Fruit fly (Drosophila melanogaster) whole organism, embryonic: ENCODE measurements around the gene CG7275.

Experiments used
- ATbp ChIP-seq: fragments of 200-800 bp; sonication (Bioruptor generic); optimal IDR thresholded peaks from 2 replicates; lab custom pipeline; 2017; ENCODE audit warnings: missing biosample characterization, mild to moderate bottlenecking, missing genetic modification characterization, missing genetic modification reagents
- CG10431 ChIP-seq: fragments of 200-800 bp; sonication (Bioruptor generic); optimal IDR thresholded peaks from 3 replicates; lab custom pipeline; 2018; ENCODE audit warnings: missing biosample characterization, mild to moderate bottlenecking, missing genetic modification characterization
- CG13287 ChIP-seq: fragments of 200-800 bp; sonication (Bioruptor generic); IDR thresholded peaks from 2 replicates; pipeline ENCODE4 v1.3.6; 2022; ENCODE audit warnings: missing biosample characterization, missing genetic modification characterization; ENCODE audit not compliant: partially characterized antibody
- CG14050 ChIP-seq: fragments of 200-800 bp; sonication (Bioruptor generic); IDR thresholded peaks from 3 replicates; pipeline ENCODE4 v1.3.6; 2022; ENCODE audit warnings: missing biosample characterization, missing genetic modification characterization
- CG14667 ChIP-seq: fragments of 200-800 bp; sonication (Bioruptor generic); IDR thresholded peaks from 2 replicates; pipeline ENCODE4 v1.3.6; 2022; ENCODE audit warnings: missing biosample characterization, missing genetic modification characterization
- CG15514 ChIP-seq: fragments of 200-800 bp; sonication (Bioruptor generic); optimal IDR thresholded peaks from 3 replicates; lab custom pipeline; 2017; ENCODE audit warnings: missing biosample characterization, missing genetic modification characterization, mild to moderate bottlenecking, moderate library complexity, missing genetic modification reagents
- CG1603 ChIP-seq: fragments of 200-800 bp; sonication (Bioruptor generic); optimal IDR thresholded peaks from 2 replicates; lab custom pipeline; 2019; ENCODE audit warnings: missing biosample characterization, mild to moderate bottlenecking, missing genetic modification characterization, moderate library complexity
- CG17361 ChIP-seq: fragments of 200-800 bp; sonication (Bioruptor generic); IDR thresholded peaks from 3 replicates; pipeline ENCODE4 v1.3.6; 2022; ENCODE audit warnings: missing biosample characterization, missing genetic modification characterization
- CG17829 ChIP-seq: fragments of 200-800 bp; optimal IDR thresholded peaks from 2 replicates; lab custom pipeline; 2019; ENCODE audit warnings: missing biosample characterization, mild to moderate bottlenecking, missing genetic modification characterization, moderate library complexity
- CG18011 ChIP-seq: fragments of 200-800 bp; sonication (Bioruptor generic); optimal IDR thresholded peaks from 2 replicates; lab custom pipeline; 2017; ENCODE audit warnings: missing biosample characterization, missing genetic modification characterization, mild to moderate bottlenecking, moderate library complexity, missing genotype
- CG2678 ChIP-seq: fragments of 200-800 bp; sonication (Bioruptor generic); optimal IDR thresholded peaks from 3 replicates; lab custom pipeline; 2019; ENCODE audit warnings: missing biosample characterization, mild to moderate bottlenecking, missing genetic modification characterization, moderate library complexity
- CG30431 ChIP-seq: fragments of 200-800 bp; sonication (Bioruptor generic); optimal IDR thresholded peaks from 2 replicates; lab custom pipeline; 2017; ENCODE audit warnings: missing biosample characterization, missing genetic modification characterization
- CG4707 ChIP-seq: fragments of 200-800 bp; sonication (Bioruptor generic); optimal IDR thresholded peaks from 2 replicates; lab custom pipeline; 2018; ENCODE audit warnings: missing biosample characterization, mild to moderate bottlenecking, missing genetic modification characterization, moderate library complexity
- CG6854 ChIP-seq: fragments of 200-800 bp; sonication (Bioruptor generic); optimal IDR thresholded peaks from 3 replicates; lab custom pipeline; 2017; ENCODE audit warnings: missing biosample characterization, mild to moderate bottlenecking, missing genetic modification characterization
- CG8290 ChIP-seq, 3 experiments: fragments of 200-800 bp; sonication (Bioruptor generic); optimal IDR thresholded peaks; 2 replicates each; lab custom pipeline; 2016 to 2019; ENCODE audit warnings: missing biosample characterization in 3 of 3, missing genetic modification characterization in 3 of 3, mild to moderate bottlenecking in 2 of 3, moderate library complexity in 1 of 3
- CG8924 ChIP-seq: fragments of 200-800 bp; optimal IDR thresholded peaks from 3 replicates; lab custom pipeline; 2019; ENCODE audit warnings: missing biosample characterization, mild to moderate bottlenecking, missing genetic modification characterization, moderate library complexity
- CG8944 ChIP-seq: fragments of 200-800 bp; sonication (Bioruptor generic); optimal IDR thresholded peaks from 3 replicates; lab custom pipeline; 2016; ENCODE audit warnings: missing biosample characterization, missing genetic modification characterization
- CG9215 ChIP-seq: fragments of 200-800 bp; sonication (Bioruptor generic); IDR thresholded peaks from 2 replicates; pipeline ENCODE4 v1.3.6; 2022; ENCODE audit warnings: missing biosample characterization, missing genetic modification characterization
- CG9817 ChIP-seq: fragments of 200-800 bp; sonication (Bioruptor generic); optimal IDR thresholded peaks from 2 replicates; lab custom pipeline; 2018; ENCODE audit warnings: missing biosample characterization, mild to moderate bottlenecking, missing genetic modification characterization, moderate library complexity
- Camta ChIP-seq: fragments of 200-800 bp; sonication (Bioruptor generic); optimal IDR thresholded peaks from 2 replicates; lab custom pipeline; 2016; ENCODE audit warnings: missing biosample characterization, missing genetic modification characterization
- Dek ChIP-seq: fragments of 200-800 bp; sonication (Bioruptor generic); optimal IDR thresholded peaks from 3 replicates; lab custom pipeline; 2019; ENCODE audit warnings: missing biosample characterization, mild to moderate bottlenecking, missing genetic modification characterization, moderate library complexity
- Doc2 ChIP-seq: fragments of 200-800 bp; sonication (Bioruptor generic); IDR thresholded peaks from 2 replicates; pipeline ENCODE4 v1.3.6; 2022; ENCODE audit warnings: missing biosample characterization, missing genetic modification characterization
- ERR ChIP-seq: fragments of 200-800 bp; sonication (Bioruptor generic); optimal IDR thresholded peaks from 2 replicates; lab custom pipeline; 2016; ENCODE audit warnings: missing biosample characterization, missing genetic modification characterization
- Fer3 ChIP-seq: fragments of 200-800 bp; sonication (Bioruptor generic); optimal IDR thresholded peaks from 2 replicates; lab custom pipeline; 2018; ENCODE audit warnings: missing biosample characterization, mild to moderate bottlenecking, missing genetic modification characterization, moderate library complexity
- H2.0 ChIP-seq: fragments of 200-800 bp; sonication (Bioruptor generic); IDR thresholded peaks from 2 replicates; pipeline ENCODE4 v1.3.6; 2022; ENCODE audit warnings: missing biosample characterization, missing genetic modification characterization
- Hmx ChIP-seq: fragments of 200-800 bp; sonication (Bioruptor generic); optimal IDR thresholded peaks from 2 replicates; lab custom pipeline; 2016; ENCODE audit warnings: missing biosample characterization, missing genetic modification characterization
- Hr51 ChIP-seq, 2 experiments: fragments of 200-800 bp; sonication (Bioruptor generic); optimal IDR thresholded peaks; 2 replicates in 1 of 2; 3 replicates in 1 of 2; lab custom pipeline; 2016 to 2018; ENCODE audit warnings: missing biosample characterization in 2 of 2, missing genetic modification characterization in 2 of 2, mild to moderate bottlenecking in 1 of 2, moderate library complexity in 1 of 2
- Lpt ChIP-seq: fragments of >200 bp; optimal IDR thresholded peaks from 2 replicates; lab custom pipeline; 2018; ENCODE audit warnings: missing biosample characterization, missing genetic modification characterization
- Pdp1 ChIP-seq, 2 experiments: fragments of 200-800 bp; sonication (Bioruptor generic); optimal IDR thresholded peaks; 3 replicates each; lab custom pipeline; 2016; ENCODE audit warnings: missing biosample characterization in 2 of 2, missing genetic modification characterization in 2 of 2, mild to moderate bottlenecking in 1 of 2, moderate library complexity in 1 of 2
- Poxn ChIP-seq: fragments of 200-800 bp; sonication (Bioruptor generic); IDR thresholded peaks from 2 replicates; pipeline ENCODE4 v1.3.6; 2022; ENCODE audit warnings: missing biosample characterization, missing genetic modification characterization
- Scr ChIP-seq: fragments of 200-800 bp; sonication (Bioruptor generic); IDR thresholded peaks from 2 replicates; pipeline ENCODE4 v1.3.6; 2022; ENCODE audit warnings: missing biosample characterization, missing genetic modification characterization; ENCODE audit not compliant: partially characterized antibody
- Trl ChIP-seq, 3 experiments: fragments of >200 bp in 2 of 3; fragments of 200-800 bp in 1 of 3; sonication (Bioruptor generic) in 1 of 3; optimal IDR thresholded peaks; 2 replicates in 1 of 3; 3 replicates in 2 of 3; lab custom pipeline; 2016 to 2017; ENCODE audit warnings: missing biosample characterization in 1 of 3, missing genetic modification characterization in 1 of 3
- ato ChIP-seq: fragments of 200-800 bp; sonication (Bioruptor generic); IDR thresholded peaks from 2 replicates; pipeline ENCODE4 v1.3.6; 2022; ENCODE audit warnings: missing biosample characterization, missing genetic modification characterization; ENCODE audit not compliant: partially characterized antibody
- cad ChIP-seq: fragments of >200 bp; optimal IDR thresholded peaks from 2 replicates; lab custom pipeline; 2017; ENCODE audit warnings: missing biosample characterization, missing genetic modification characterization
- fd64A ChIP-seq: fragments of 200-800 bp; sonication (Bioruptor generic); optimal IDR thresholded peaks from 3 replicates; lab custom pipeline; 2018; ENCODE audit warnings: missing biosample characterization, mild to moderate bottlenecking, missing genetic modification characterization
- lab ChIP-seq: fragments of 200-800 bp; sonication (Bioruptor generic); optimal IDR thresholded peaks from 3 replicates; lab custom pipeline; 2017; ENCODE audit warnings: missing biosample characterization, missing genetic modification characterization, mild to moderate bottlenecking, moderate library complexity, missing genetic modification reagents
- nau ChIP-seq: fragments of 200-800 bp; sonication (Bioruptor generic); optimal IDR thresholded peaks from 3 replicates; lab custom pipeline; 2017; ENCODE audit warnings: missing biosample characterization, mild to moderate bottlenecking, missing genetic modification characterization, missing genetic modification reagents
- nerfin-1 ChIP-seq: fragments of 200-800 bp; sonication (Bioruptor generic); optimal IDR thresholded peaks from 3 replicates; lab custom pipeline; 2019; ENCODE audit warnings: missing biosample characterization, mild to moderate bottlenecking, missing genetic modification characterization, moderate library complexity
- pho ChIP-seq: fragments of 200-800 bp; sonication (Bioruptor generic); optimal IDR thresholded peaks from 2 replicates; lab custom pipeline; 2016; ENCODE audit warnings: missing biosample characterization, missing genetic modification characterization
- ranshi ChIP-seq: fragments of 200-800 bp; sonication (Bioruptor generic); IDR thresholded peaks from 2 replicates; pipeline ENCODE4 v1.3.6; 2022; ENCODE audit warnings: missing biosample characterization, missing genetic modification characterization
- sc ChIP-seq, 3 experiments: fragments of >200 bp in 2 of 3; fragments of 200-800 bp in 1 of 3; sonication (Bioruptor generic) in 1 of 3; optimal IDR thresholded peaks; 2 replicates in 2 of 3; 3 replicates in 1 of 3; lab custom pipeline; 2017; ENCODE audit warnings: mild to moderate bottlenecking in 1 of 3, missing biosample characterization in 1 of 3, missing genetic modification characterization in 1 of 3, missing genetic modification reagents in 1 of 3
- schlank ChIP-seq: fragments of 200-800 bp; sonication (Bioruptor generic); optimal IDR thresholded peaks from 2 replicates; lab custom pipeline; 2018; ENCODE audit warnings: missing biosample characterization, mild to moderate bottlenecking, missing genetic modification characterization
- sd ChIP-seq: fragments of 200-800 bp; sonication (Bioruptor generic); optimal IDR thresholded peaks from 3 replicates; lab custom pipeline; 2018; ENCODE audit warnings: missing biosample characterization, mild to moderate bottlenecking, missing genetic modification characterization, moderate library complexity
- sqz ChIP-seq: fragments of 200-800 bp; sonication (Bioruptor generic); optimal IDR thresholded peaks from 3 replicates; lab custom pipeline; 2018; ENCODE audit warnings: missing biosample characterization, mild to moderate bottlenecking, missing genetic modification characterization
- tna ChIP-seq: fragments of 200-800 bp; sonication (Bioruptor generic); IDR thresholded peaks from 2 replicates; pipeline ENCODE4 v1.3.6; 2022; ENCODE audit warnings: missing biosample characterization, missing genetic modification characterization; ENCODE audit not compliant: partially characterized antibody
- tx ChIP-seq: fragments of 200-800 bp; sonication (Bioruptor generic); optimal IDR thresholded peaks from 2 replicates; lab custom pipeline; 2016; ENCODE audit warnings: missing biosample characterization, missing genetic modification characterization
- vvl ChIP-seq: fragments of 200-800 bp; sonication (Bioruptor generic); IDR thresholded peaks from 2 replicates; pipeline ENCODE4 v1.3.6; 2022; ENCODE audit warnings: missing biosample characterization, missing genetic modification characterization

Gene CG7275

DNA sequence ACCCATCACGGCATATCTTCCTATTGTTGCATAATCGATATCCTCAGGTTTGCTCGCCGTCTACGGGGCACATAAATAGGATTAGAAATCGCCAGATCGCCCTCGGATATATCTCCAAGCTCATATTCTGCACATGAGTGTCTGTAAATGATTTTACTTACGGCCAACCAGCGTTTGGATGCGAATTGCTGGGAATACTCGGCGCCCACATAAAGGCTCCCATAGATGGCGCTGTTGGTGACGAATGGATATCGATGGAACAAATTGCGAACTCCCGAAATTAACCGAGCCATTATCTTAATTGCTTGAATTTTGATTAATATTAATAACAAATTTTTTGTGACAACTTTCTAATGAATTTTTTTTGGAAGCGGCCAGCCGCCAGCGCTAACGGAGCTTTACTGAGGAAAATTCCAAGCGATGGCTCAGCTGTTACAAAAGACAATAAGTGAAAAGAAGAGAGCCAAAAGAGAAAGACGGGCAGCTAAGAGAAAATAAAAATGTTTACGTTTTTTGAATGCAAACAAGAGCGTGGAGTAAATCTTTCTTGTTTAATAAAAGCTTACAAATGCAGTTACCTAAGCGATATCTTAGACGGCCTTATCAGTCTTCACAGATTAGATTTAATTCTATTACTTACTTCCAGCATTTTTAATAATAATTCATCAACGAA, 4.0 kb upstream of the CG7275 start (continued):
- no peak for TF ChIP-seq H2.0
- TF ChIP-seq schlank (tag; lab: Kevin White, UChicago): no peak
- no peak for TF ChIP-seq CG1603 (tag; lab: Kevin White, UChicago)
- no peak for TF ChIP-seq CG14667 (GFP tag; lab: Robert Waterston, UW)
- TF ChIP-seq ATbp: peak; percentile 35
- no peak for TF ChIP-seq ranshi
- no peak for TF ChIP-seq CG17829 (tag; lab: Kevin White, UChicago)
- TF ChIP-seq CG8944 (GFP tag; lab: Kevin White, UChicago): no peak
- TF ChIP-seq pho (GFP tag; lab: Kevin White, UChicago): no peak
- TF ChIP-seq Lpt (GFP tag; lab: Kevin White, UChicago): no peak
- TF ChIP-seq ERR: no peak
- no peak for TF ChIP-seq Camta (GFP tag; lab: Kevin White, UChicago)
- no peak for TF ChIP-seq CG14050 (GFP tag; lab: Robert Waterston, UW)
- TF ChIP-seq CG4707 (GFP tag; lab: Kevin White, UChicago): peak; percentile 1
- no peak for TF ChIP-seq CG15514
- no peak for TF ChIP-seq cad (GFP tag; lab: Kevin White, UChicago)
- TF ChIP-seq Scr (GFP tag; lab: Robert Waterston, UW): no peak
- peak; percentile 20 for TF ChIP-seq CG2678 (tag; lab: Kevin White, UChicago)
- TF ChIP-seq Dek (tag; lab: Kevin White, UChicago): no peak
- TF ChIP-seq CG8290 (GFP tag; optimal IDR thresholded peaks at IDR 0.05; lab: Kevin White, UChicago): no peak
- no peak for TF ChIP-seq CG8290 (tag; optimal IDR thresholded peaks at IDR 0.05; lab: Kevin White, UChicago)
- 0 out of 2 replicates have a peak, but pooled peaks have one; percentile 0 for TF ChIP-seq vvl (GFP tag; lab: Robert Waterston, UW)
- TF ChIP-seq CG6854 (GFP tag; lab: Kevin White, UChicago): no peak
- TF ChIP-seq ato (GFP tag; lab: Robert Waterston, UW): 0 out of 2 replicates have a peak, but pooled peaks have one; percentile 35
- no peak for TF ChIP-seq sc (optimal IDR thresholded peaks at IDR 0.05; lab: Kevin White, UChicago)
- TF ChIP-seq sc (GFP tag; optimal IDR thresholded peaks at IDR 0.05; lab: Kevin White, UChicago): no peak
- no peak for TF ChIP-seq fd64A
- TF ChIP-seq Hmx: no peak
- no peak for TF ChIP-seq CG8924 (tag; lab: Kevin White, UChicago)
- TF ChIP-seq CG9215: no peak
- TF ChIP-seq CG10431 (GFP tag; lab: Kevin White, UChicago): peak; percentile 11
- TF ChIP-seq nerfin-1 (tag; lab: Kevin White, UChicago): peak; percentile 7
- no peak for TF ChIP-seq tx (GFP tag; lab: Kevin White, UChicago)
- TF ChIP-seq lab: peak; percentile 25
- TF ChIP-seq Hr51 (GFP tag; optimal IDR thresholded peaks at IDR 0.05; lab: Kevin White, UChicago): no peak
- TF ChIP-seq Pdp1 (GFP tag; optimal IDR thresholded peaks at IDR 0.05; lab: Kevin White, UChicago): peak in 1 of 2 experiments; percentile 51
- TF ChIP-seq nau (GFP tag; lab: Kevin White, UChicago): no peak
- TF ChIP-seq CG30431: no peak
- TF ChIP-seq CG9817 (tag; lab: Kevin White, UChicago): no peak
- TF ChIP-seq sqz (GFP tag; lab: Kevin White, UChicago): peak; percentile 38
- TF ChIP-seq sd (tag; lab: Kevin White, UChicago): peak; percentile 49
- no peak for TF ChIP-seq Poxn
- TF ChIP-seq Doc2 (GFP tag; lab: Robert Waterston, UW): no peak
- peak; percentile 56 to 65 for TF ChIP-seq Trl (optimal IDR thresholded peaks at IDR 0.05; lab: Kevin White, UChicago)
- TF ChIP-seq Trl (GFP tag; optimal IDR thresholded peaks at IDR 0.05; lab: Kevin White, UChicago): no peak
- TF ChIP-seq Fer3: no peak
- 0 out of 3 replicates have a peak, but pooled peaks have one; percentile 8 for TF ChIP-seq CG17361 (GFP tag; lab: Robert Waterston, UW)
- TF ChIP-seq CG18011 (GFP tag; lab: Kevin White, UChicago): no peak
- no peak for TF ChIP-seq CG13287 (GFP tag; lab: Robert Waterston, UW)
- no peak for TF ChIP-seq tna (GFP tag; lab: Robert Waterston, UW)
